Fruit fly (Drosophila melanogaster) Kc167 (cell line): ENCODE results near the gene CG17075.

Experiments used
- Myc ChIP-seq: fragments of >200 bp; optimal IDR thresholded peaks from 2 replicates; lab custom pipeline; 2017; ENCODE audit warnings: missing external identifiers
- Sin3A ChIP-seq: fragments of >200 bp; optimal IDR thresholded peaks from 2 replicates; lab custom pipeline; 2018; ENCODE audit warnings: missing external identifiers
- h ChIP-seq: fragments of >200 bp; optimal IDR thresholded peaks from 3 replicates; lab custom pipeline; 2018; ENCODE audit warnings: missing external identifiers
- insv ChIP-seq: fragments of >200 bp; optimal IDR thresholded peaks from 3 replicates; lab custom pipeline; 2018; ENCODE audit warnings: missing external identifiers
- psq ChIP-seq: fragments of >200 bp; optimal IDR thresholded peaks from 2 replicates; lab custom pipeline; 2017; ENCODE audit warnings: missing external identifiers
- ttk ChIP-seq: sonication (Bioruptor generic); optimal IDR thresholded peaks from 2 replicates; lab custom pipeline; 2017; ENCODE audit warnings: missing external identifiers

The CG17075 gene

dm6 chr2L:223351-223750 is 44.0 kb downstream of the CG17075 start:
- no peak for TF ChIP-seq h (lab: Kevin White, UChicago)
- peak; percentile 25 for TF ChIP-seq insv (lab: Kevin White, UChicago)

- TF ChIP-seq psq (no peak), ttk (lab: Kevin White, UChicago) (no peak), insv (lab: Kevin White, UChicago) (no peak), h (lab: Kevin White, UChicago) (no peak), Sin3A (no peak), Myc (lab: Kevin White, UChicago) (no peak)
Observed at dm6 chr2L:222867-223266, 44.4 kb downstream of the CG17075 start.

dm6 chr2L:221939-222489 is 45.3 kb downstream of the CG17075 start:
- no peak for TF ChIP-seq Myc (lab: Kevin White, UChicago)
- TF ChIP-seq h (lab: Kevin White, UChicago): no peak
- no peak for TF ChIP-seq psq
- no peak for TF ChIP-seq insv (lab: Kevin White, UChicago)
- no peak for TF ChIP-seq ttk (lab: Kevin White, UChicago)
- TF ChIP-seq Sin3A: no peak

- TF ChIP-seq insv (lab: Kevin White, UChicago) (no peak), h (lab: Kevin White, UChicago) (no peak), ttk (lab: Kevin White, UChicago) (no peak), psq (no peak), Myc (lab: Kevin White, UChicago) (no peak), Sin3A (no peak)
Observed at dm6 chr2L:221152-221551, 46.2 kb downstream of the CG17075 start.

- TF ChIP-seq psq (no peak), Sin3A (no peak)
Observed at dm6 chr2L:220509-220908, 46.8 kb downstream of the CG17075 start.

- TF ChIP-seq h (lab: Kevin White, UChicago) (no peak), ttk (lab: Kevin White, UChicago) (no peak), insv (lab: Kevin White, UChicago) (no peak), Sin3A (no peak), psq (no peak), Myc (lab: Kevin White, UChicago) (no peak)
Observed at dm6 chr2L:219441-220033, 47.8 kb downstream of the CG17075 start.
